Fruit fly (Drosophila melanogaster) whole organism, wandering third instar larva: Measurements from ENCODE around the gene Mhc.

Experiments
- CG9705 ChIP-seq: fragments of 200-800 bp; sonication (Bioruptor generic); optimal IDR thresholded peaks from 2 replicates; lab custom pipeline; 2018; ENCODE audit warnings: missing biosample characterization, mild to moderate bottlenecking, missing genetic modification characterization
- Mio ChIP-seq: sonication (Bioruptor generic); optimal IDR thresholded peaks from 2 replicates; lab custom pipeline; 2016; ENCODE audit warnings: missing biosample characterization, missing genetic modification characterization
- OdsH ChIP-seq: fragments of 200-800 bp; sonication (Bioruptor generic); optimal IDR thresholded peaks from 2 replicates; lab custom pipeline; 2016; ENCODE audit warnings: missing biosample characterization, mild to moderate bottlenecking, missing genetic modification characterization
- dsf ChIP-seq: sonication (Bioruptor generic); optimal IDR thresholded peaks from 2 replicates; lab custom pipeline; 2016; ENCODE audit warnings: missing biosample characterization, missing genetic modification characterization, borderline replicate concordance
- h ChIP-seq: fragments of 200-800 bp; sonication (Bioruptor generic); optimal IDR thresholded peaks from 3 replicates; lab custom pipeline; 2016; ENCODE audit warnings: missing biosample characterization, mild to moderate bottlenecking, missing genetic modification characterization
- psq ChIP-seq: fragments of 200-800 bp; sonication (Bioruptor generic); optimal IDR thresholded peaks from 3 replicates; lab custom pipeline; 2017; ENCODE audit warnings: missing biosample characterization, mild to moderate bottlenecking, missing genetic modification characterization, moderate library complexity
- usp ChIP-seq: fragments of >200 bp; optimal IDR thresholded peaks from 2 replicates; lab custom pipeline; 2017; ENCODE audit warnings: missing biosample characterization, missing genetic modification characterization
- woc ChIP-seq: sonication (Bioruptor generic); optimal IDR thresholded peaks from 2 replicates; lab custom pipeline; 2016; ENCODE audit warnings: missing biosample characterization, mild to moderate bottlenecking, missing genetic modification characterization

DNA sequence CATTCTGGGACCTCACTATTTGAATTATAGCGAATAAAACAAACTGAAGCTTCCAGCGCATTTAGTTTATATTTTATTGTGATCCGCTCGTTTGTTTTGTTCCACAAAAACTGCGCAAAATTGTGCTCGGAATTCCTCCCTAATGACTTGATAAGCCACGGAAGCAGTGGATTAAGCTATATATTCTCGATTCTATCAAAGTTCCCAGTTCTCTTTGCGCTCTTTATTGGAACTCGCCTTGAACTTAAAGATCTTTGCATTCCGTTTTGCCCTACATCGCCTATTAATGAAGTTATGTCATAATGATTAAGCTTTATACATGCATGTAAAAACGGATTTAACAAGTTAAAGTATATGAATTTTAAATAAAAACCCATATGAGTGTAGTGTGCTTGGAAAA is 70.8 kb downstream of the Mhc start, which contains the start of gene Nepl9:
- TF ChIP-seq h, result no peak
- TF ChIP-seq woc, result no peak
- TF ChIP-seq usp (GFP tag; lab: Kevin White, UChicago), result no peak
- no peak for TF ChIP-seq psq (GFP tag; lab: Kevin White, UChicago)
- TF ChIP-seq OdsH (GFP tag; lab: Kevin White, UChicago), result no peak
- TF ChIP-seq Mio, result no peak
- no peak for TF ChIP-seq CG9705 (GFP tag; lab: Kevin White, UChicago)
- no peak for TF ChIP-seq dsf (GFP tag; lab: Kevin White, UChicago)
